Fruit fly (Drosophila melanogaster) whole organism, embryonic: Measurements from ENCODE around the gene vih.

Source experiments
- ATbp ChIP-seq: fragments of 200-800 bp; sonication (Bioruptor generic); optimal IDR thresholded peaks from 2 replicates; lab custom pipeline; 2017; ENCODE audit warnings: missing biosample characterization, mild to moderate bottlenecking, missing genetic modification characterization, missing genetic modification reagents
- B-H2 ChIP-seq: fragments of 200-800 bp; sonication (Bioruptor generic); optimal IDR thresholded peaks from 2 replicates; lab custom pipeline; 2018; ENCODE audit warnings: missing biosample characterization, mild to moderate bottlenecking, missing genetic modification characterization
- CG10147 ChIP-seq: fragments of 200-800 bp; sonication (Bioruptor generic); optimal IDR thresholded peaks from 2 replicates; lab custom pipeline; 2019; ENCODE audit warnings: missing biosample characterization, mild to moderate bottlenecking, missing genetic modification characterization, moderate library complexity
- CG10209 ChIP-seq: fragments of 200-800 bp; sonication (Bioruptor generic); optimal IDR thresholded peaks from 3 replicates; lab custom pipeline; 2017; ENCODE audit warnings: missing biosample characterization, mild to moderate bottlenecking, missing genetic modification characterization, missing genetic modification reagents
- CG1024 ChIP-seq: fragments of 200-800 bp; sonication (Bioruptor generic); IDR thresholded peaks from 2 replicates; pipeline ENCODE4 v1.3.6; 2022; ENCODE audit warnings: missing biosample characterization, missing genetic modification characterization
- CG11695 ChIP-seq: fragments of 200-800 bp; sonication (Bioruptor generic); IDR thresholded peaks from 3 replicates; pipeline ENCODE4 v1.3.6; 2022; ENCODE audit warnings: missing biosample characterization, missing genetic modification characterization
- CG12391 ChIP-seq: fragments of 200-800 bp; sonication (Bioruptor generic); optimal IDR thresholded peaks from 3 replicates; lab custom pipeline; 2018; ENCODE audit warnings: missing biosample characterization, mild to moderate bottlenecking, missing genetic modification characterization, moderate library complexity
- CG13624 ChIP-seq: fragments of 200-800 bp; sonication (Bioruptor generic); optimal IDR thresholded peaks from 2 replicates; lab custom pipeline; 2016; ENCODE audit warnings: missing biosample characterization, missing genetic modification characterization
- CG2875 ChIP-seq: fragments of 200-800 bp; sonication (Bioruptor generic); optimal IDR thresholded peaks from 2 replicates; lab custom pipeline; 2017; ENCODE audit warnings: missing biosample characterization, mild to moderate bottlenecking, missing genetic modification characterization, missing genetic modification reagents
- CG30403 ChIP-seq: fragments of 200-800 bp; sonication (Bioruptor generic); optimal IDR thresholded peaks from 3 replicates; lab custom pipeline; 2016; ENCODE audit warnings: missing biosample characterization, missing genetic modification characterization
- CG4707 ChIP-seq: fragments of 200-800 bp; sonication (Bioruptor generic); optimal IDR thresholded peaks from 2 replicates; lab custom pipeline; 2018; ENCODE audit warnings: missing biosample characterization, mild to moderate bottlenecking, missing genetic modification characterization, moderate library complexity
- CG5245 ChIP-seq: fragments of 200-800 bp; sonication (Bioruptor generic); optimal IDR thresholded peaks from 3 replicates; lab custom pipeline; 2016; ENCODE audit warnings: missing biosample characterization, missing genetic modification characterization
- CG6654 ChIP-seq: fragments of 200-800 bp; sonication (Bioruptor generic); optimal IDR thresholded peaks from 2 replicates; lab custom pipeline; 2017; ENCODE audit warnings: missing biosample characterization, mild to moderate bottlenecking, missing genetic modification characterization
- CG6791 ChIP-seq: fragments of 200-800 bp; sonication (Bioruptor generic); IDR thresholded peaks from 3 replicates; pipeline ENCODE4 v1.3.6; 2022; ENCODE audit warnings: missing biosample characterization, missing genetic modification characterization; ENCODE audit not compliant: partially characterized antibody
- CG8281 ChIP-seq: fragments of 200-800 bp; sonication (Bioruptor generic); optimal IDR thresholded peaks from 2 replicates; lab custom pipeline; 2018; ENCODE audit warnings: missing biosample characterization, mild to moderate bottlenecking, missing genetic modification characterization, moderate library complexity
- CG9437 ChIP-seq: fragments of 200-800 bp; sonication (Bioruptor generic); optimal IDR thresholded peaks from 2 replicates; lab custom pipeline; 2018; ENCODE audit warnings: missing biosample characterization, mild to moderate bottlenecking, missing genetic modification characterization
- CG9727 ChIP-seq: fragments of 200-800 bp; sonication (Bioruptor generic); optimal IDR thresholded peaks from 3 replicates; lab custom pipeline; 2017; ENCODE audit warnings: missing biosample characterization, mild to moderate bottlenecking, missing genetic modification characterization
- Dll ChIP-seq: fragments of 200-800 bp; sonication (Bioruptor generic); IDR thresholded peaks from 4 replicates; pipeline ENCODE4 v1.3.6; 2022; ENCODE audit warnings: missing biosample characterization, missing genetic modification characterization; ENCODE audit not compliant: partially characterized antibody
- HHEX ChIP-seq: fragments of 200-800 bp; sonication (Bioruptor generic); optimal IDR thresholded peaks from 3 replicates; lab custom pipeline; 2017; ENCODE audit warnings: missing biosample characterization, mild to moderate bottlenecking, missing genetic modification characterization, missing genetic modification reagents
- ac ChIP-seq: fragments of 200-800 bp; sonication (Bioruptor generic); optimal IDR thresholded peaks from 3 replicates; lab custom pipeline; 2017; ENCODE audit warnings: missing biosample characterization, mild to moderate bottlenecking, missing genetic modification characterization
- cg ChIP-seq: fragments of 200-800 bp; sonication (Bioruptor generic); optimal IDR thresholded peaks from 3 replicates; lab custom pipeline; 2019; ENCODE audit warnings: missing biosample characterization, mild to moderate bottlenecking, missing genetic modification characterization, moderate library complexity
- chinmo ChIP-seq: fragments of 200-800 bp; sonication (Bioruptor generic); IDR thresholded peaks from 4 replicates; pipeline ENCODE4 v1.3.6; 2022; ENCODE audit warnings: missing biosample characterization, missing genetic modification characterization; ENCODE audit not compliant: partially characterized antibody
- chm ChIP-seq: fragments of 200-800 bp; sonication (Bioruptor generic); IDR thresholded peaks from 2 replicates; pipeline ENCODE4 v1.3.6; 2022; ENCODE audit warnings: missing biosample characterization, missing genetic modification characterization
- cwo ChIP-seq: fragments of 200-800 bp; sonication (Bioruptor generic); optimal IDR thresholded peaks from 3 replicates; lab custom pipeline; 2017; ENCODE audit warnings: missing biosample characterization, missing genetic modification characterization, mild to moderate bottlenecking, moderate library complexity, missing genetic modification reagents
- dmrt99B ChIP-seq: fragments of 200-800 bp; sonication (Bioruptor generic); optimal IDR thresholded peaks from 2 replicates; lab custom pipeline; 2018; ENCODE audit warnings: missing biosample characterization, mild to moderate bottlenecking, missing genetic modification characterization, moderate library complexity
- eyg ChIP-seq: fragments of 200-800 bp; sonication (Bioruptor generic); optimal IDR thresholded peaks from 3 replicates; lab custom pipeline; 2016; ENCODE audit warnings: missing biosample characterization, missing genetic modification characterization
- gcm2 ChIP-seq: fragments of 200-800 bp; sonication (Bioruptor generic); optimal IDR thresholded peaks from 2 replicates; lab custom pipeline; 2016; ENCODE audit warnings: missing biosample characterization, missing genetic modification characterization
- gsb ChIP-seq: fragments of 200-800 bp; sonication (Bioruptor generic); IDR thresholded peaks from 2 replicates; pipeline ENCODE4 v1.3.6; 2022; ENCODE audit warnings: missing biosample characterization, missing genetic modification characterization
- hth ChIP-seq: fragments of >200 bp; optimal IDR thresholded peaks from 2 replicates; lab custom pipeline; 2017; ENCODE audit warnings: inconsistent platforms
- jigr1 ChIP-seq: fragments of 200-800 bp; sonication (Bioruptor generic); IDR thresholded peaks from 3 replicates; pipeline ENCODE4 v1.3.6; 2022; ENCODE audit warnings: missing biosample characterization, missing genetic modification characterization
- jumu ChIP-seq: fragments of 200-800 bp; sonication (Bioruptor generic); optimal IDR thresholded peaks from 3 replicates; lab custom pipeline; 2016; ENCODE audit warnings: missing biosample characterization, missing genetic modification characterization
- lola ChIP-seq, 3 experiments: fragments of >200 bp in 2 of 3; fragments of 200-800 bp in 1 of 3; sonication (Bioruptor generic) in 1 of 3; optimal IDR thresholded peaks; 2 replicates each; lab custom pipeline; 2017 to 2019; ENCODE audit warnings: missing biosample characterization in 3 of 3, missing genetic modification characterization in 3 of 3, mild to moderate bottlenecking in 1 of 3, moderate library complexity in 1 of 3
- nerfin-2 ChIP-seq: fragments of 200-800 bp; sonication (Bioruptor generic); IDR thresholded peaks from 2 replicates; pipeline ENCODE4 v1.3.6; 2022; ENCODE audit warnings: missing biosample characterization, missing genetic modification characterization; ENCODE audit not compliant: partially characterized antibody
- nom ChIP-seq: fragments of 200-800 bp; sonication (Bioruptor generic); optimal IDR thresholded peaks from 2 replicates; lab custom pipeline; 2017; ENCODE audit warnings: missing biosample characterization, missing genetic modification characterization, mild to moderate bottlenecking, moderate library complexity, missing genetic modification reagents
- oc ChIP-seq: fragments of 200-800 bp; sonication (Bioruptor generic); optimal IDR thresholded peaks from 2 replicates; lab custom pipeline; 2018; ENCODE audit warnings: missing biosample characterization, mild to moderate bottlenecking, missing genetic modification characterization, moderate library complexity
- odd ChIP-seq: fragments of 200-800 bp; sonication (Bioruptor generic); optimal IDR thresholded peaks from 2 replicates; lab custom pipeline; 2017; ENCODE audit warnings: missing biosample characterization, mild to moderate bottlenecking, missing genetic modification characterization
- pan ChIP-seq, 4 experiments: fragments of >200 bp in 3 of 4; fragments of 200-800 bp in 1 of 4; sonication (Bioruptor generic) in 1 of 4; optimal IDR thresholded peaks in 3 of 4; IDR thresholded peaks in 1 of 4; 2 replicates each; pipeline versions ENCODE4 v1.3.6 to Lab custom; 2017 to 2022; ENCODE audit warnings: missing biosample characterization in 2 of 4, missing genetic modification characterization in 2 of 4, mixed read lengths in 1 of 4
- sd ChIP-seq: fragments of 200-800 bp; sonication (Bioruptor generic); optimal IDR thresholded peaks from 3 replicates; lab custom pipeline; 2018; ENCODE audit warnings: missing biosample characterization, mild to moderate bottlenecking, missing genetic modification characterization, moderate library complexity
- sens-2 ChIP-seq: fragments of 200-800 bp; sonication (Bioruptor generic); IDR thresholded peaks from 2 replicates; pipeline ENCODE4 v1.3.6; 2022; ENCODE audit warnings: missing biosample characterization, missing genetic modification characterization
- seq ChIP-seq: fragments of 200-800 bp; sonication (Bioruptor generic); IDR thresholded peaks from 2 replicates; pipeline ENCODE4 v1.3.6; 2022; ENCODE audit warnings: missing biosample characterization, missing genetic modification characterization
- slbo ChIP-seq: fragments of 200-800 bp; sonication (Bioruptor generic); IDR thresholded peaks from 2 replicates; pipeline ENCODE4 v1.3.6; 2022; ENCODE audit warnings: missing biosample characterization, missing genetic modification characterization
- ssp ChIP-seq: fragments of 200-800 bp; sonication (Bioruptor generic); IDR thresholded peaks from 2 replicates; pipeline ENCODE4 v1.3.6; 2022; ENCODE audit warnings: missing biosample characterization, missing genetic modification characterization
- sug ChIP-seq: fragments of 200-800 bp; optimal IDR thresholded peaks from 2 replicates; lab custom pipeline; 2019; ENCODE audit warnings: missing biosample characterization, mild to moderate bottlenecking, missing genetic modification characterization, moderate library complexity
- tgo ChIP-seq: fragments of 200-800 bp; sonication (Bioruptor generic); IDR thresholded peaks from 3 replicates; pipeline ENCODE4 v1.3.6; 2022; ENCODE audit warnings: missing biosample characterization, missing genetic modification characterization
- tna ChIP-seq: fragments of 200-800 bp; sonication (Bioruptor generic); IDR thresholded peaks from 2 replicates; pipeline ENCODE4 v1.3.6; 2022; ENCODE audit warnings: missing biosample characterization, missing genetic modification characterization; ENCODE audit not compliant: partially characterized antibody
- unc-4 ChIP-seq: fragments of 200-800 bp; sonication (Bioruptor generic); IDR thresholded peaks from 2 replicates; pipeline ENCODE4 v1.3.6; 2022; ENCODE audit warnings: missing biosample characterization, missing genetic modification characterization; ENCODE audit not compliant: partially characterized antibody
- wek ChIP-seq: fragments of 200-800 bp; sonication (Bioruptor generic); optimal IDR thresholded peaks from 3 replicates; lab custom pipeline; 2018; ENCODE audit warnings: missing biosample characterization, mild to moderate bottlenecking, missing genetic modification characterization, moderate library complexity
- wor ChIP-seq: fragments of 200-800 bp; sonication (Bioruptor generic); IDR thresholded peaks from 2 replicates; pipeline ENCODE4 v1.3.6; 2022; ENCODE audit warnings: missing biosample characterization, missing genetic modification characterization
- zf30C ChIP-seq: fragments of 200-800 bp; sonication (Bioruptor generic); optimal IDR thresholded peaks from 3 replicates; lab custom pipeline; 2018; ENCODE audit warnings: missing biosample characterization, mild to moderate bottlenecking, missing genetic modification characterization

The vih gene

dm6 chr3L:12495312-12495725 is 8.8 kb upstream of the vih start (continued):
- peak; percentile 13 for TF ChIP-seq CG10147
- no peak for TF ChIP-seq CG1024 (GFP tag; lab: Robert Waterston, UW)
- peak; percentile 8 for TF ChIP-seq HHEX
- no peak for TF ChIP-seq ac (GFP tag; lab: Kevin White, UChicago)
- no peak for TF ChIP-seq unc-4 (GFP tag; lab: Robert Waterston, UW)
- no peak for TF ChIP-seq CG5245 (GFP tag; lab: Kevin White, UChicago)
- peak; percentile 39 for TF ChIP-seq CG2875
- TF ChIP-seq B-H2 (GFP tag; lab: Kevin White, UChicago), result no peak
- TF ChIP-seq pan (optimal IDR thresholded peaks at IDR 0.05; lab: Kevin White, UChicago), result no peak
- peak in 1 of 2 experiments; percentile 22 for TF ChIP-seq pan (GFP tag; optimal IDR thresholded peaks at IDR 0.05 in 1 of 2, IDR thresholded peaks at IDR 0.05 in 1 of 2)
- TF ChIP-seq gsb (GFP tag; lab: Robert Waterston, UW), result no peak
- TF ChIP-seq CG6791 (GFP tag; lab: Robert Waterston, UW), result no peak
- no peak for TF ChIP-seq wek
- TF ChIP-seq CG4707 (GFP tag; lab: Kevin White, UChicago), result no peak
- peak; percentile 12 for TF ChIP-seq cwo (GFP tag; lab: Kevin White, UChicago)
- 0 out of 2 replicates have a peak, but pooled peaks have one; percentile 11 for TF ChIP-seq ssp (GFP tag; lab: Robert Waterston, UW)
- TF ChIP-seq wor (GFP tag; lab: Robert Waterston, UW), result no peak
- no peak for TF ChIP-seq jigr1
- TF ChIP-seq lola (GFP tag; optimal IDR thresholded peaks at IDR 0.05; lab: Kevin White, UChicago), result peak in 1 of 3 experiments; percentile 42
- no peak for TF ChIP-seq nerfin-2 (GFP tag; lab: Robert Waterston, UW)
- peak; percentile 63 for TF ChIP-seq CG30403 (GFP tag; lab: Kevin White, UChicago)
- no peak for TF ChIP-seq tna (GFP tag; lab: Robert Waterston, UW)
- TF ChIP-seq cg (GFP tag; lab: Kevin White, UChicago), result no peak
- no peak for TF ChIP-seq sd (tag; lab: Kevin White, UChicago)
- peak; percentile 79 for TF ChIP-seq nom (GFP tag; lab: Kevin White, UChicago)
- no peak for TF ChIP-seq CG8281 (tag; lab: Kevin White, UChicago)
- TF ChIP-seq odd (GFP tag; lab: Kevin White, UChicago), result peak; percentile 34
- peak; percentile 39 for TF ChIP-seq CG9437 (GFP tag; lab: Kevin White, UChicago)
- TF ChIP-seq hth, result no peak
- peak; percentile 21; the same call in 1 of the 3 replicates for TF ChIP-seq tgo (GFP tag; lab: Robert Waterston, UW)
- peak; percentile 0 for TF ChIP-seq sug (tag; lab: Kevin White, UChicago)
- no peak for TF ChIP-seq Dll (GFP tag; lab: Robert Waterston, UW)
- peak; percentile 57 for TF ChIP-seq CG12391
- TF ChIP-seq CG10209 (GFP tag; lab: Kevin White, UChicago), result peak; percentile 35
- no peak for TF ChIP-seq sens-2
- TF ChIP-seq gcm2 (GFP tag; lab: Kevin White, UChicago), result no peak
- TF ChIP-seq seq (GFP tag; lab: Robert Waterston, UW), result no peak
- no peak for TF ChIP-seq CG6654 (GFP tag; lab: Kevin White, UChicago)
- TF ChIP-seq ATbp (GFP tag; lab: Kevin White, UChicago), result peak; percentile 24
- no peak for TF ChIP-seq CG13624 (GFP tag; lab: Kevin White, UChicago)
- peak; percentile 55 for TF ChIP-seq dmrt99B
- no peak for TF ChIP-seq eyg (GFP tag; lab: Kevin White, UChicago)
- 0 out of 3 replicates have a peak, but pooled peaks have one; percentile 27 for TF ChIP-seq CG11695 (GFP tag; lab: Robert Waterston, UW)
- TF ChIP-seq CG9727 (GFP tag; lab: Kevin White, UChicago), result peak; percentile 47
- TF ChIP-seq jumu (GFP tag; lab: Kevin White, UChicago), result no peak
- TF ChIP-seq slbo (GFP tag; lab: Robert Waterston, UW), result 0 out of 2 replicates have a peak, but pooled peaks have one; percentile 19
- no peak for TF ChIP-seq chm (GFP tag; lab: Robert Waterston, UW)
- no peak for TF ChIP-seq chinmo (GFP tag; lab: Robert Waterston, UW)
- TF ChIP-seq oc (tag; lab: Kevin White, UChicago), result peak; percentile 19
- peak; percentile 47 for TF ChIP-seq zf30C
